Worm (Caenorhabditis elegans): ENCODE data around the gene B0361.11.

DNA sequence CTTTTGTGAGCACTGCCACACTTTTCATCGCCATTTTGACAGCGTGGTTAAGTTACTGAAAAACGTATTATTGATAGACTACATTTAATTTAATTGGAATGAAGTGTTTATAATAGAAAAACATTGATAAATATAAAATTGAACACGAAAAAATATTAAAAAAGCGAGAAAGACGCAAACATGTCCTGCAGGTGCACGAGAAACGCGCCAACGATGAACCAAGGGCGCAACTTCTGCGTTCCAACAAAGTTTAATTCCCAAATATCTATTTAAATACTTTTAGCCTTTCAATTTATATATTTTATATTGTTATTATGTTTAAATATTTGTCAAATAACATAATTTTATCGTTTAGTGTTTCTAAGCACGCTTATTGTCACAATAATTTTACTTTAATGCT, 43.3 kb upstream of the B0361.11 start, which contains the start of gene ndus-8:
- TF ChIP-seq elt-3 (tag; optimal IDR thresholded peaks at IDR 0.05) (no peak), R02D3.7 (tag; optimal IDR thresholded peaks at IDR 0.05) (no peak), ztf-11 (tag; optimal IDR thresholded peaks at IDR 0.05) (no peak), snpc-4 (tag; optimal IDR thresholded peaks at IDR 0.05) (peak; percentile 74), lsy-2 (tag; optimal IDR thresholded peaks at IDR 0.05) (peak; percentile 61 to 86)
